Worm (Caenorhabditis elegans): ENCODE data around the gene iff-1.
A peak's percentile ranks its signal among the peaks of the same experiment; 100 is the strongest.

Gene iff-1

DNA sequence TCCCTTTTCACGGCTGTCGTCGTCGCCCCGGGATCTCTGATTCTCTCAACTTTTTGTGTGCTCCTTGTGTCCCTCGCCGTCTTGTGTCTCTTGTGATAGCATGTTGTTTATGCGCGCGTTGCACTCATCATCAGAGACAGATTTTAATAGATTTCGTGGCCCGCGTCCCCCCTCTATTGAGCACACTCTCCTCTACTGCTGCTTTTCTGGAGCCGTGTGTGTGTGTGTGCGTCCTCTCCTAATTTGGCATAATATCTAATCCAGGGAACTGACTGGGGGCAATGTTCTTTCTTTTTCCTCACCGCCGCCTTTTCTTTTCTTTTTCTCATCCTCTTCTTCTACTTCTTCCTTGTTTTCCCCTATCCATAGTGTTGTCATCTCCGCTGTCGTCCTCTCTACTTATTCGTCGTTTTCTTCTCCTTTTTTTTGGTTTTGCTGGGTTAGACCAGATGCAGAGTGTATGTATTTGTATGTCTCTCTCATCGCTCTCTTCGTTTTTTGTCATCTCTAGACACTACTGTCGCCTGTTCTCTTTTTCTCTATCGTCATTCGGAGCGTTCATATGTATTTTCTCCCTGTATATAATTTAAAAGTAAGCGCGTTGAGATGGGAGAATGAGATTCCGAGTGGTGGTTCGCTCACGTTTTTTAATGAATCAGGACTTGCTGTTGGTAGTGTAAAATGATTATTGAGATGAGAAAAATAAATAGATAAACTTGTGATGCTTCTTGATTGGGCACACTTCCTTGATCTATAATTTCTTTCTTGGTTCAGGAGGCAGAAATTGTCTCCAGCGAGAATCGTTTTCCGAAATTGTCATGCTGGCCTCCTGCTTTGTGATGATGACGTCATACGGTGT lies 43.0 kb downstream of the iff-1 start (continued):
- TF ChIP-seq ceh-82 (tag; optimal IDR thresholded peaks at IDR 0.05) (peak in 2 of 3 experiments; percentile 2 to 31), fos-1 (tag; optimal IDR thresholded peaks at IDR 0.05) (no peak), lsy-2 (tag; optimal IDR thresholded peaks at IDR 0.05) (peak in 1 of 2 experiments; percentile 67), nhr-19 (GFP tag; conservative IDR thresholded peaks at IDR 0.05) (0 out of 2 replicates have a peak, but pooled peaks have one; percentile 8), mab-9 (GFP tag; IDR thresholded peaks at IDR 0.05) (peak; percentile 31; the same call in 1 of the 2 replicates), irx-1 (tag; optimal IDR thresholded peaks at IDR 0.05) (no peak), Y116A8C.19 (tag; optimal IDR thresholded peaks at IDR 0.05; ENCODE audit: borderline replicate concordance) (no peak), pag-3 (tag; optimal IDR thresholded peaks at IDR 0.05; ENCODE audit: borderline replicate concordance, insufficient read depth) (no peak), zag-1 (tag; optimal IDR thresholded peaks at IDR 0.05) (no peak), C16A3.4 (tag; optimal IDR thresholded peaks at IDR 0.05) (no peak), sup-37 (GFP tag; optimal IDR thresholded peaks at IDR 0.05) (no peak), lir-3 (tag; optimal IDR thresholded peaks at IDR 0.05; ENCODE audit: poor library complexity) (no peak), ztf-11 (tag; optimal IDR thresholded peaks at IDR 0.05) (peak in 1 of 2 experiments; percentile 40), rnt-1 (tag; optimal IDR thresholded peaks at IDR 0.05) (peak; percentile 33), mep-1 (tag; optimal IDR thresholded peaks at IDR 0.05) (peak; percentile 55), efl-3 (GFP tag; optimal IDR thresholded peaks at IDR 0.05) (no peak), egl-13 (tag; optimal IDR thresholded peaks at IDR 0.05) (peak; percentile 30), unc-30 (tag; optimal IDR thresholded peaks at IDR 0.05) (no peak), xbp-1 (tag; optimal IDR thresholded peaks at IDR 0.05) (peak; percentile 7), skn-1 (tag; optimal IDR thresholded peaks at IDR 0.05) (peak; percentile 33), nhr-76 (tag; optimal IDR thresholded peaks at IDR 0.05) (no peak), blmp-1 (tag; optimal IDR thresholded peaks at IDR 0.05) (peak; percentile 90), hlh-17 (GFP tag; optimal IDR thresholded peaks at IDR 0.05; ENCODE audit: borderline replicate concordance) (no peak), nhr-85 (tag) (peak; percentile 47), lin-15B (tag; optimal IDR thresholded peaks at IDR 0.05) (no peak), lin-14 (GFP tag; optimal IDR thresholded peaks at IDR 0.05) (peak; percentile 89), aly-2 (tag; optimal IDR thresholded peaks at IDR 0.05) (no peak), nhr-47 (tag; optimal IDR thresholded peaks at IDR 0.05) (peak; percentile 62), grh-1 (GFP tag; IDR thresholded peaks at IDR 0.05) (no peak)

DNA sequence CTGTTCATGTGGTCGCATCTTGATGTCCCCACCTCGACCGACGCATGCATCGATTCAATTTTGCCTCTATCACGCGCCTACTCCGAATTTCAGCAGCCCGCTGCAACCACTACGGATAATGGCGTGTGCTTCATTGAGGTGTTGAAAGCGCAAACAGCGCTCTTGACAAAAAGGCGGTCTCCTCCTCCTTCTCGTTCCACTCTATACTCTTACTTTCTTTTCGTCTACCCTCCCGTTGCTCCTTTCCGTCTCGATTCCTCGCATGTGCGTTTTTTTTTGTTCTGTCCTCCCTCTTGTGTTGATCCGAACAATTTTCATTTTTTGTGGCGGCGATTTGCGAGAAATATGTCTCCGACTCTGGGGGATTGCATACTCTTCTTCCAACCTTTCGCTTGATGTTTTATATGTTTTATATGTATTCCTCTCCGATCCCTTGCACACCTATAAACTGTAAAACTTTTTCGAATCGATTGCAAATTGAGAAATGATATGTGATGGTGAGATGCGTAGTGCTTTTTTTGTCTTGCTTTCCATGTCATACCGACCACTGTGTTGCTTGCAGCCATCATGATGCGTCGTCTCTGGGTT lies 44.2 kb downstream of the iff-1 start:
- TF ChIP-seq lin-14 (GFP tag; optimal IDR thresholded peaks at IDR 0.05) (peak; percentile 51), ceh-82 (tag; optimal IDR thresholded peaks at IDR 0.05) (peak in 2 of 3 experiments; percentile 13 to 18), fkh-8 (tag; optimal IDR thresholded peaks at IDR 0.05) (peak; percentile 49), blmp-1 (tag; optimal IDR thresholded peaks at IDR 0.05) (peak; percentile 49), mep-1 (tag; optimal IDR thresholded peaks at IDR 0.05) (peak; percentile 40), dsc-1 (tag; optimal IDR thresholded peaks at IDR 0.05) (no peak), ama-1 (optimal IDR thresholded peaks at IDR 0.05) (no peak)

DNA sequence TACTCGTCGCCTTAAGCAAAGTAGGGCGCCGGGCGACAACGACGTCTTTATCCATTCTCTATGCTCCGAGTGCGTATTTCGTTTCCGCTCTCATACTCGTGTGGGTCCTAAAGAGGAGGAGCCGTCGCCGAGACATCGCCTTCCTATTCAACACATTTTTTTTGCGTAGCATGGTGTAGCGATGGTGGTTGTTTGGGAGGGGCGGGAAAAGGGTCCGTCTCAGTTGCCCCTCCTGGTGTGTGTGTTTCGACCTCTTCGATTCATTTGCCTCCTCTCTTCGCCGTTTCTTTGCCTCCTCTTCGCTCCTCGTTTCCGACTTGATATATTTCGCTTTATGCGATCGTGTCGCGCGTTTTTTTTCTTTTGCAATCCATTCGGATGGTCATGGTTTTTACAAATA lies 45.2 kb downstream of the iff-1 start:
- TF ChIP-seq F16B12.6 (tag; optimal IDR thresholded peaks at IDR 0.05) = no peak
- TF ChIP-seq ceh-82 (tag; optimal IDR thresholded peaks at IDR 0.05) = peak in 1 of 3 experiments; percentile 23
- peak; percentile 62 for TF ChIP-seq lin-14 (GFP tag; optimal IDR thresholded peaks at IDR 0.05)
- TF ChIP-seq efl-3 (GFP tag; optimal IDR thresholded peaks at IDR 0.05) = no peak
- no peak for TF ChIP-seq C16A3.4 (tag; optimal IDR thresholded peaks at IDR 0.05)
- no peak for TF ChIP-seq isw-1 (GFP tag; IDR thresholded peaks at IDR 0.05)
- TF ChIP-seq ztf-4 (tag; optimal IDR thresholded peaks at IDR 0.05) = no peak
- no peak for TF ChIP-seq nhr-28 (tag; optimal IDR thresholded peaks at IDR 0.05)
- peak; percentile 0 for TF ChIP-seq nhr-47 (tag; optimal IDR thresholded peaks at IDR 0.05)

All from whole organism, L1 larva.